Worm (Caenorhabditis elegans) whole organism, mixed stage, embryonic: ENCODE data around the gene F07H5.7.

Experiments
- M03D4.4 ChIP-seq: sonication (generic microtip); optimal IDR thresholded peaks from 2 replicates; lab custom pipeline; 2017; ENCODE audit warnings: mild to moderate bottlenecking, missing genetic modification characterization, missing compliant biosample characterization
- blmp-1 ChIP-seq: fragments of 150-350 bp; optimal IDR thresholded peaks from 2 replicates; lab custom pipeline; 2014; ENCODE audit warnings: missing biosample characterization, missing genetic modification characterization
- ceh-39 ChIP-seq: fragments of 150-350 bp; optimal IDR thresholded peaks from 2 replicates; lab custom pipeline; 2014; ENCODE audit warnings: missing biosample characterization, missing genetic modification characterization
- ceh-83 ChIP-seq: fragments of 200-800 bp; sonication (Bioruptor generic); optimal IDR thresholded peaks from 2 replicates; lab custom pipeline; 2018; ENCODE audit warnings: mild to moderate bottlenecking, missing genetic modification characterization, missing compliant biosample characterization
- cnd-1 ChIP-seq: fragments of 200-800 bp; sonication (Bioruptor generic); optimal IDR thresholded peaks from 2 replicates; lab custom pipeline; 2018; ENCODE audit warnings: mild to moderate bottlenecking, missing genetic modification characterization, missing compliant biosample characterization
- drap-1 ChIP-seq: fragments of 200-800 bp; sonication (Bioruptor generic); optimal IDR thresholded peaks from 3 replicates; lab custom pipeline; 2018; ENCODE audit warnings: mild to moderate bottlenecking, missing genetic modification characterization, missing compliant biosample characterization
- elt-1 ChIP-seq: sonication (generic microtip); optimal IDR thresholded peaks from 2 replicates; lab custom pipeline; 2017; ENCODE audit warnings: missing genetic modification characterization, mild to moderate bottlenecking, missing compliant biosample characterization, antibody characterized with exemption, moderate library complexity, borderline replicate concordance; ENCODE audit not compliant: insufficient read depth
- elt-3 ChIP-seq: fragments of 150-350 bp; optimal IDR thresholded peaks from 2 replicates; lab custom pipeline; 2014; ENCODE audit warnings: missing biosample characterization, missing genetic modification characterization
- flh-1 ChIP-seq: fragments of 200-800 bp; sonication (Bioruptor generic); optimal IDR thresholded peaks from 2 replicates; lab custom pipeline; 2018; ENCODE audit warnings: mild to moderate bottlenecking, missing genetic modification characterization, moderate library complexity, missing compliant biosample characterization
- ham-2 ChIP-seq: fragments of 200-800 bp; sonication (Bioruptor generic); optimal IDR thresholded peaks from 2 replicates; lab custom pipeline; 2018; ENCODE audit warnings: mild to moderate bottlenecking, missing genetic modification characterization, missing compliant biosample characterization
- hlh-1 ChIP-seq: fragments of 150-350 bp; optimal IDR thresholded peaks from 2 replicates; lab custom pipeline; 2014; ENCODE audit warnings: missing biosample characterization, missing genetic modification reagents, missing genetic modification characterization
- lin-13 ChIP-seq: fragments of 150-350 bp; optimal IDR thresholded peaks from 2 replicates; lab custom pipeline; 2014; ENCODE audit warnings: missing biosample characterization, missing genetic modification characterization
- lsy-2 ChIP-seq: fragments of 150-350 bp; optimal IDR thresholded peaks from 2 replicates; lab custom pipeline; 2014; ENCODE audit warnings: missing biosample characterization, missing genetic modification characterization
- mep-1 ChIP-seq: fragments of 150-350 bp; optimal IDR thresholded peaks from 2 replicates; lab custom pipeline; 2017; ENCODE audit warnings: missing biosample characterization, missing genetic modification reagents, missing genetic modification characterization, inconsistent platforms
- mls-2 ChIP-seq: sonication (generic microtip); optimal IDR thresholded peaks from 2 replicates; lab custom pipeline; 2016; ENCODE audit warnings: mild to moderate bottlenecking, missing genetic modification characterization, moderate library complexity, missing compliant biosample characterization
- nhr-12 ChIP-seq: fragments of 150-350 bp; optimal IDR thresholded peaks from 2 replicates; lab custom pipeline; 2014; ENCODE audit warnings: missing biosample characterization, missing genetic modification characterization
- nhr-2 ChIP-seq: fragments of 150-350 bp; optimal IDR thresholded peaks from 2 replicates; lab custom pipeline; 2014; ENCODE audit warnings: missing biosample characterization, missing genetic modification characterization
- nhr-237 ChIP-seq: fragments of 150-350 bp; optimal IDR thresholded peaks from 2 replicates; lab custom pipeline; 2014; ENCODE audit warnings: missing biosample characterization, missing genetic modification characterization
- nhr-28 ChIP-seq: fragments of 150-350 bp; optimal IDR thresholded peaks from 2 replicates; lab custom pipeline; 2014; ENCODE audit warnings: missing biosample characterization, missing genetic modification characterization
- nhr-76 ChIP-seq: sonication (generic microtip); optimal IDR thresholded peaks from 2 replicates; lab custom pipeline; 2017; ENCODE audit warnings: missing biosample characterization, missing genetic modification characterization
- sem-2 ChIP-seq: fragments of 200-800 bp; sonication (Bioruptor generic); optimal IDR thresholded peaks from 2 replicates; lab custom pipeline; 2018; ENCODE audit warnings: mild to moderate bottlenecking, missing genetic modification characterization, missing compliant biosample characterization
- snpc-4 ChIP-seq: fragments of 150-350 bp; optimal IDR thresholded peaks from 2 replicates; lab custom pipeline; 2014; ENCODE audit warnings: missing biosample characterization, missing genetic modification characterization
- sptf-1 ChIP-seq: sonication (generic microtip); optimal IDR thresholded peaks from 2 replicates; lab custom pipeline; 2017; ENCODE audit warnings: mild to moderate bottlenecking, missing genetic modification characterization, moderate library complexity, missing compliant biosample characterization
- tbx-8 ChIP-seq: fragments of 200-800 bp; sonication (Bioruptor generic); optimal IDR thresholded peaks from 2 replicates; lab custom pipeline; 2018; ENCODE audit warnings: mild to moderate bottlenecking, missing genetic modification characterization, moderate library complexity, missing compliant biosample characterization
- unc-120 ChIP-seq: sonication (generic microtip); optimal IDR thresholded peaks from 2 replicates; lab custom pipeline; 2017; ENCODE audit warnings: missing genetic modification characterization, missing compliant biosample characterization; ENCODE audit not compliant: poor library complexity, severe bottlenecking
- unc-39 ChIP-seq: fragments of 150-350 bp; optimal IDR thresholded peaks from 2 replicates; lab custom pipeline; 2014; ENCODE audit warnings: missing biosample characterization, missing genetic modification characterization
- unc-62 ChIP-seq: fragments of 150-350 bp; optimal IDR thresholded peaks from 2 replicates; lab custom pipeline; 2014; ENCODE audit warnings: missing biosample characterization, missing genetic modification reagents, missing genetic modification characterization
- zip-8 ChIP-seq: fragments of 150-350 bp; optimal IDR thresholded peaks from 2 replicates; lab custom pipeline; 2014; ENCODE audit warnings: missing biosample characterization, missing genetic modification characterization
- ztf-11 ChIP-seq: fragments of 150-350 bp; optimal IDR thresholded peaks from 2 replicates; lab custom pipeline; 2014; ENCODE audit warnings: missing biosample characterization, missing genetic modification characterization

The F07H5.7 gene

ce11 chrII:8746298-8746775 lies 47.6 kb downstream of the F07H5.7 start:
- TF ChIP-seq unc-120 (tag; lab: Kevin White, UChicago) (no peak), ceh-83 (GFP tag; lab: Kevin White, UChicago) (no peak), blmp-1 (no peak), lsy-2 (tag; lab: Kevin White, UChicago) (no peak), tbx-8 (GFP tag; lab: Kevin White, UChicago) (no peak), elt-1 (tag; lab: Kevin White, UChicago) (no peak)

- TF ChIP-seq ceh-83 (GFP tag; lab: Kevin White, UChicago): no peak
- TF ChIP-seq zip-8: no peak
- TF ChIP-seq nhr-237 (tag; lab: Kevin White, UChicago): no peak
- TF ChIP-seq elt-1 (tag; lab: Kevin White, UChicago): no peak
- TF ChIP-seq cnd-1: no peak
- TF ChIP-seq elt-3 (tag; lab: Kevin White, UChicago): no peak
- no peak for TF ChIP-seq unc-120 (tag; lab: Kevin White, UChicago)
- TF ChIP-seq lsy-2 (tag; lab: Kevin White, UChicago): no peak
- TF ChIP-seq flh-1 (GFP tag; lab: Kevin White, UChicago): no peak
- no peak for TF ChIP-seq mls-2 (tag; lab: Kevin White, UChicago)
- no peak for TF ChIP-seq unc-62 (GFP tag; lab: Kevin White, UChicago)
- no peak for TF ChIP-seq sptf-1 (tag; lab: Kevin White, UChicago)
- TF ChIP-seq ham-2: no peak
- TF ChIP-seq M03D4.4: no peak
- TF ChIP-seq nhr-2 (tag; lab: Kevin White, UChicago): no peak
- TF ChIP-seq nhr-28 (tag; lab: Kevin White, UChicago): no peak
- no peak for TF ChIP-seq ztf-11 (tag; lab: Kevin White, UChicago)
- TF ChIP-seq lin-13 (tag; lab: Kevin White, UChicago): no peak
- no peak for TF ChIP-seq nhr-12 (tag; lab: Kevin White, UChicago)
Measured at ce11 chrII:8745449-8746297, 48.3 kb downstream of the F07H5.7 start.

ce11 chrII:8744555-8745448 lies 49.2 kb downstream of the F07H5.7 start:
- TF ChIP-seq mep-1: no peak
- TF ChIP-seq nhr-12 (tag; lab: Kevin White, UChicago): no peak
- TF ChIP-seq drap-1 (GFP tag; lab: Kevin White, UChicago): no peak
- TF ChIP-seq unc-39 (tag; lab: Kevin White, UChicago): no peak
- TF ChIP-seq nhr-76 (tag; lab: Kevin White, UChicago): no peak
- no peak for TF ChIP-seq nhr-237 (tag; lab: Kevin White, UChicago)
- no peak for TF ChIP-seq ceh-39 (tag; lab: Kevin White, UChicago)
- no peak for TF ChIP-seq hlh-1 (tag; lab: Kevin White, UChicago)
- TF ChIP-seq elt-1 (tag; lab: Kevin White, UChicago): no peak
- TF ChIP-seq blmp-1: no peak
- TF ChIP-seq sem-2 (GFP tag; lab: Kevin White, UChicago): no peak
- TF ChIP-seq nhr-28 (tag; lab: Kevin White, UChicago): no peak
- TF ChIP-seq ham-2: no peak
- no peak for TF ChIP-seq snpc-4 (tag; lab: Kevin White, UChicago)
- no peak for TF ChIP-seq elt-3 (tag; lab: Kevin White, UChicago)
